Fruit fly (Drosophila melanogaster): ENCODE data around the gene Lectin-galC1.

The Lectin-galC1 gene

DNA sequence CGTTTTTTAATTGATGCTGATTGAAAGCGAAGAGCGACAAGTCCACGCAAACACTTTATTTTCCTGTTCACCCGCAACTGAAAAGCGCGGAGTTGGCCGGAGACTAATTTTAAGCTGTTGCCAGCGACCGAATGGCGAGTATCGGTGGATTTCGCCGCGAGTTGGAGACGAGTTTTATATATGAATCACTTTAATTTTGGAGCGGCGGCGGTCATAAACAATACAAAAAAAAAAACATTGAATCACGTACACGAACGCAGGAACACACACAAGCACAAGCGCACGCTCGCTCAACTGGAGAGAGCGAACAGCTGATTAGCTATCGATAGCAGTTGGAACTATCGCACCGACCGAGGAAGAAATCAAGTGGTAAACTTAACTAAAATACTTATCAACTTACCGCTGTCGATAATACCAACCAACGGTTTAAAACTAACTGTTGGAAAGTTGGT, 9.1 kb downstream of the Lectin-galC1 start, which contains the start of gene Pax (continued):
- no peak for TF ChIP-seq CG10321 (GFP tag; IDR thresholded peaks at IDR 0.05)
- no peak for TF ChIP-seq sima (GFP tag; optimal IDR thresholded peaks at IDR 0.05)
- TF ChIP-seq ems (GFP tag; optimal IDR thresholded peaks at IDR 0.05): no peak
- TF ChIP-seq CG10979 (tag; optimal IDR thresholded peaks at IDR 0.05): no peak
- TF ChIP-seq Dbx (GFP tag; IDR thresholded peaks at IDR 0.05): 0 out of 3 replicates have a peak, but pooled peaks have one; percentile 18
- no peak for TF ChIP-seq Eip74EF (GFP tag; optimal IDR thresholded peaks at IDR 0.05)
- TF ChIP-seq Fer3 (tag; optimal IDR thresholded peaks at IDR 0.05): no peak
- 0 out of 3 replicates have a peak, but pooled peaks have one; percentile 32 for TF ChIP-seq CG2199 (GFP tag; IDR thresholded peaks at IDR 0.05)
- TF ChIP-seq z (GFP tag; IDR thresholded peaks at IDR 0.05): no peak
- peak; percentile 83 for TF ChIP-seq ewg (GFP tag; optimal IDR thresholded peaks at IDR 0.05)
- TF ChIP-seq HLH54F (GFP tag; optimal IDR thresholded peaks at IDR 0.05): no peak
- TF ChIP-seq btn (GFP tag; optimal IDR thresholded peaks at IDR 0.05): no peak
- peak; percentile 18 for TF ChIP-seq Lhr (GFP tag; optimal IDR thresholded peaks at IDR 0.05)
- TF ChIP-seq HHEX (GFP tag; optimal IDR thresholded peaks at IDR 0.05): no peak
- no peak for TF ChIP-seq Spps (tag; optimal IDR thresholded peaks at IDR 0.05)
- no peak for TF ChIP-seq bigmax (GFP tag; optimal IDR thresholded peaks at IDR 0.05)
- no peak for TF ChIP-seq bowl (GFP tag; IDR thresholded peaks at IDR 0.05)
- no peak for TF ChIP-seq CG9876 (GFP tag; optimal IDR thresholded peaks at IDR 0.05)
- no peak for TF ChIP-seq CG5180 (GFP tag; optimal IDR thresholded peaks at IDR 0.05)
- TF ChIP-seq CG10366 (GFP tag; IDR thresholded peaks at IDR 0.05): no peak
- TF ChIP-seq CG10654 (GFP tag; optimal IDR thresholded peaks at IDR 0.05): no peak
- no peak for TF ChIP-seq Dip2 (GFP tag; IDR thresholded peaks at IDR 0.05)
- TF ChIP-seq CG10147 (GFP tag; optimal IDR thresholded peaks at IDR 0.05): no peak
- no peak for TF ChIP-seq CG11696 (GFP tag; IDR thresholded peaks at IDR 0.05)
- no peak for TF ChIP-seq CG15269 (tag; optimal IDR thresholded peaks at IDR 0.05)
- TF ChIP-seq Xrp1 (GFP tag; IDR thresholded peaks at IDR 0.05): no peak
- no peak for TF ChIP-seq CG12769 (tag; optimal IDR thresholded peaks at IDR 0.05)
- no peak for TF ChIP-seq peb (GFP tag; IDR thresholded peaks at IDR 0.05)
- peak; percentile 15; the same call in 1 of the 2 replicates for TF ChIP-seq vvl (GFP tag; IDR thresholded peaks at IDR 0.05)
- TF ChIP-seq Dref (GFP tag; IDR thresholded peaks at IDR 0.05): peak; percentile 92
- peak; percentile 6 to 82 for TF ChIP-seq insv (GFP tag; optimal IDR thresholded peaks at IDR 0.05)
- TF ChIP-seq CG11093 (GFP tag; IDR thresholded peaks at IDR 0.05): no peak
- TF ChIP-seq eve (GFP tag; optimal IDR thresholded peaks at IDR 0.05): no peak
- no peak for TF ChIP-seq Mes4 (GFP tag; optimal IDR thresholded peaks at IDR 0.05)
- TF ChIP-seq sens (GFP tag): peak; percentile 72
- TF ChIP-seq CG17361 (GFP tag; IDR thresholded peaks at IDR 0.05): no peak
- TF ChIP-seq CG17359 (tag; optimal IDR thresholded peaks at IDR 0.05): no peak
- no peak for TF ChIP-seq dpn (GFP tag; optimal IDR thresholded peaks at IDR 0.05)
- no peak for TF ChIP-seq CG11723 (GFP tag; optimal IDR thresholded peaks at IDR 0.05)
- TF ChIP-seq fru (optimal IDR thresholded peaks at IDR 0.05): no peak
- no peak for TF ChIP-seq bab2 (GFP tag; optimal IDR thresholded peaks at IDR 0.05)
- no peak for TF ChIP-seq fd3F (GFP tag; optimal IDR thresholded peaks at IDR 0.05)
- TF ChIP-seq Awh (GFP tag; IDR thresholded peaks at IDR 0.05): no peak
- no peak for TF ChIP-seq Jarid2 (GFP tag; optimal IDR thresholded peaks at IDR 0.05)
- peak; percentile 98 for TF ChIP-seq hbn (GFP tag; IDR thresholded peaks at IDR 0.05; ENCODE audit: partially characterized antibody)
- TF ChIP-seq wor (GFP tag; IDR thresholded peaks at IDR 0.05): no peak
- TF ChIP-seq B-H1 (GFP tag; IDR thresholded peaks at IDR 0.05): no peak
- TF ChIP-seq zen (tag; optimal IDR thresholded peaks at IDR 0.05): no peak
- no peak for TF ChIP-seq ftz-f1 (GFP tag; optimal IDR thresholded peaks at IDR 0.05)
- TF ChIP-seq phol (tag; optimal IDR thresholded peaks at IDR 0.05): no peak
- no peak for TF ChIP-seq gcm (GFP tag; optimal IDR thresholded peaks at IDR 0.05)
- TF ChIP-seq Sin3A (optimal IDR thresholded peaks at IDR 0.05): peak; percentile 34
- TF ChIP-seq slbo (GFP tag; IDR thresholded peaks at IDR 0.05): no peak

All from whole organism, embryonic.